Fruit fly (Drosophila melanogaster): ENCODE data around the gene bur.
A peak's percentile ranks its signal among the peaks of the same experiment; 100 is the strongest.

Gene bur

dm6 chr2L:21156156-21157040, 23.1 kb downstream of the bur start, which contains the start of the genes Mpp6 and E2f2 (continued):
- peak; percentile 9 for TF ChIP-seq lilli (GFP tag; optimal IDR thresholded peaks at IDR 0.05)
- TF ChIP-seq CG12769 (tag; optimal IDR thresholded peaks at IDR 0.05): no peak
- no peak for TF ChIP-seq p53 (GFP tag; optimal IDR thresholded peaks at IDR 0.05)
- TF ChIP-seq CG9727 (GFP tag; optimal IDR thresholded peaks at IDR 0.05): peak; percentile 19
- TF ChIP-seq fru (optimal IDR thresholded peaks at IDR 0.05): no peak
- peak; percentile 29 for TF ChIP-seq CG30020 (tag; optimal IDR thresholded peaks at IDR 0.05)
- no peak for TF ChIP-seq ems (GFP tag; optimal IDR thresholded peaks at IDR 0.05)
- TF ChIP-seq shn (GFP tag; optimal IDR thresholded peaks at IDR 0.05): no peak
- no peak for TF ChIP-seq gem (tag; optimal IDR thresholded peaks at IDR 0.05)
- no peak for TF ChIP-seq tap (tag; optimal IDR thresholded peaks at IDR 0.05)
- TF ChIP-seq Trl (optimal IDR thresholded peaks at IDR 0.05): no peak
- TF ChIP-seq Trl (GFP tag; optimal IDR thresholded peaks at IDR 0.05): no peak
- peak; percentile 71 for TF ChIP-seq nerfin-2 (GFP tag; IDR thresholded peaks at IDR 0.05; ENCODE audit: partially characterized antibody)
- peak; percentile 64 for TF ChIP-seq CG12659 (GFP tag; optimal IDR thresholded peaks at IDR 0.05)
- TF ChIP-seq CG4820 (GFP tag; optimal IDR thresholded peaks at IDR 0.05): no peak
- TF ChIP-seq NC2α (GFP tag; optimal IDR thresholded peaks at IDR 0.05): no peak
- TF ChIP-seq MTF-1 (GFP tag; optimal IDR thresholded peaks at IDR 0.05; ENCODE audit: borderline replicate concordance): no peak
- no peak for TF ChIP-seq CG6254 (GFP tag; optimal IDR thresholded peaks at IDR 0.05)
- TF ChIP-seq Nf-YB (GFP tag; optimal IDR thresholded peaks at IDR 0.05): no peak
- no peak for TF ChIP-seq Neu2 (GFP tag; optimal IDR thresholded peaks at IDR 0.05; ENCODE audit: borderline replicate concordance)
- no peak for TF ChIP-seq fu2 (GFP tag; optimal IDR thresholded peaks at IDR 0.05)
- no peak for TF ChIP-seq ttk (GFP tag; IDR thresholded peaks at IDR 0.05)
- no peak for TF ChIP-seq rib (GFP tag; IDR thresholded peaks at IDR 0.05)
- TF ChIP-seq CG9609 (GFP tag; optimal IDR thresholded peaks at IDR 0.05): no peak
- no peak for TF ChIP-seq CG33213 (GFP tag; optimal IDR thresholded peaks at IDR 0.05)
- no peak for TF ChIP-seq Blimp-1 (GFP tag; optimal IDR thresholded peaks at IDR 0.05)
- no peak for TF ChIP-seq CG10565 (GFP tag; optimal IDR thresholded peaks at IDR 0.05)
- TF ChIP-seq CG12236 (GFP tag; optimal IDR thresholded peaks at IDR 0.05): no peak
- peak; percentile 93 for TF ChIP-seq Ets65A (GFP tag)
- peak; percentile 22 for TF ChIP-seq gro (GFP tag; optimal IDR thresholded peaks at IDR 0.05)
- no peak for TF ChIP-seq CG1024 (GFP tag; IDR thresholded peaks at IDR 0.05)
- TF ChIP-seq CG15514 (GFP tag; optimal IDR thresholded peaks at IDR 0.05): peak; percentile 55
- TF ChIP-seq hth (optimal IDR thresholded peaks at IDR 0.05): no peak
- peak; percentile 83 for TF ChIP-seq zen2 (GFP tag; IDR thresholded peaks at IDR 0.05; ENCODE audit: partially characterized antibody)
- peak; percentile 50 for TF ChIP-seq CG18599 (GFP tag; optimal IDR thresholded peaks at IDR 0.05)
- no peak for TF ChIP-seq CG11093 (GFP tag; IDR thresholded peaks at IDR 0.05)
- TF ChIP-seq ash1 (GFP tag; optimal IDR thresholded peaks at IDR 0.05): no peak
- TF ChIP-seq CG2129 (GFP tag; IDR thresholded peaks at IDR 0.05; ENCODE audit: partially characterized antibody): peak; percentile 65
- no peak for TF ChIP-seq pb (GFP tag; optimal IDR thresholded peaks at IDR 0.05)
- no peak for TF ChIP-seq ranshi (GFP tag; IDR thresholded peaks at IDR 0.05)
- peak; percentile 20 for TF ChIP-seq Hr3 (GFP tag; optimal IDR thresholded peaks at IDR 0.05)
- TF ChIP-seq Awh (GFP tag; IDR thresholded peaks at IDR 0.05): no peak
- TF ChIP-seq pho (GFP tag; optimal IDR thresholded peaks at IDR 0.05): peak; percentile 41
- no peak for TF ChIP-seq Camta (GFP tag; optimal IDR thresholded peaks at IDR 0.05)
- TF ChIP-seq nmo (GFP tag; optimal IDR thresholded peaks at IDR 0.05): peak; percentile 2
- peak; percentile 25; the same call in 1 of the 3 replicates for TF ChIP-seq Aef1 (GFP tag; IDR thresholded peaks at IDR 0.05)
- TF ChIP-seq CG4617 (GFP tag; optimal IDR thresholded peaks at IDR 0.05; ENCODE audit: borderline replicate concordance): peak; percentile 4
- TF ChIP-seq Antp (GFP tag; optimal IDR thresholded peaks at IDR 0.05): peak; percentile 28
- TF ChIP-seq CG7372 (GFP tag; IDR thresholded peaks at IDR 0.05): no peak
- TF ChIP-seq Med (GFP tag): peak; percentile 87

All from whole organism, embryonic.